Fruit fly (Drosophila melanogaster) S2 (cell line): ENCODE measurements around the gene CG31100.

Experiments
- CG8478 ChIP-seq: fragments of >200 bp; optimal IDR thresholded peaks from 2 replicates; lab custom pipeline; 2018
- CTCF ChIP-seq, 2 experiments: fragments of >200 bp; optimal IDR thresholded peaks; 2 replicates each; lab custom pipeline; 2018

The CG31100 gene

DNA sequence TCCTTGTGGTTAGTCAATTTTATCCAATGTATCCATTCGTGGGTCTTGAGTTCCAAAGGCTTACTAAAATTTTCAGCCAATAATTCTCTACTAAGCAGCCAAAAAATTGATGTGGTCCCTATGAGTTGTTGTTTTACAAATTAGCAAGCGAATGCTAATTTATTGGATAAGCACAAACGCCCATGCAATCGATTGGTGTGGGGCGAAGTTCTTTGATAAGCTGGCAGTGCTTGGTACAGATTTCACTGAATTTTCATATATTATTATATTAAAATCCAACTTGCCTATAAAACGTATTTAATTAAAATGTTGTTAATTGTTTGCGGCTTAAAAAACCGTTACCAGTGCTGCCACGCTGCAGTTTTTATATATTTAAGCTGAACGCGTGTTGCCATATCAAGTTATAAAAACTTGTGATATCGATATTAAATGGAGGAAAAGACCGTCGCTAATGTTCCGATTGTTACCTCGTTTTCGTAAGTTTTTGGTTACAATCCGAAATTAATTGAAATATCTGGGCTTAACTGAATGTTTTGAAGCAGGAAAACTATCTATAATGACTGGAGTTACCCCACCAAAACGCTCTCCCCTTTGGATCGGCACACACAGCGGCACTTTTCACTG lies at the start of gene CG31100, which contains the start of gene CG11980:
Gene CG31100 (minus strand): TSS at position 51 of the 624 bp plus-strand sequence.
Gene CG11980 (plus strand): TSS at position 418 of the 624 bp plus-strand sequence.
- peak in 1 of 2 experiments; percentile 30 for TF ChIP-seq CTCF (optimal IDR thresholded peaks at IDR 0.05; lab: Kevin White, UChicago)
- no peak for TF ChIP-seq CG8478 (lab: Kevin White, UChicago)

- no peak for TF ChIP-seq CG8478 (lab: Kevin White, UChicago)
- no peak for TF ChIP-seq CTCF (optimal IDR thresholded peaks at IDR 0.05; lab: Kevin White, UChicago)
Measured at dm6 chr3R:9053021-9053420, 49.6 kb upstream of the CG31100 start.

dm6 chr3R:9051937-9052680 lies 48.7 kb upstream of the CG31100 start, which contains the start of gene Kdm2:
TSS of gene Kdm2 (plus strand) at chr3R:9052495.
- TF ChIP-seq CG8478 (lab: Kevin White, UChicago) (no peak), CTCF (optimal IDR thresholded peaks at IDR 0.05; lab: Kevin White, UChicago) (no peak)

- no peak for TF ChIP-seq CTCF (optimal IDR thresholded peaks at IDR 0.05; lab: Kevin White, UChicago)
Measured at dm6 chr3R:9050519-9051119, 47.2 kb upstream of the CG31100 start, which contains the start of gene Nmdmc. TSS of gene Nmdmc (minus strand) at chr3R:9050555.

- TF ChIP-seq CG8478 (lab: Kevin White, UChicago) (no peak), CTCF (optimal IDR thresholded peaks at IDR 0.05; lab: Kevin White, UChicago) (no peak)
Measured at dm6 chr3R:9049091-9049981, 45.9 kb upstream of the CG31100 start.

DNA sequence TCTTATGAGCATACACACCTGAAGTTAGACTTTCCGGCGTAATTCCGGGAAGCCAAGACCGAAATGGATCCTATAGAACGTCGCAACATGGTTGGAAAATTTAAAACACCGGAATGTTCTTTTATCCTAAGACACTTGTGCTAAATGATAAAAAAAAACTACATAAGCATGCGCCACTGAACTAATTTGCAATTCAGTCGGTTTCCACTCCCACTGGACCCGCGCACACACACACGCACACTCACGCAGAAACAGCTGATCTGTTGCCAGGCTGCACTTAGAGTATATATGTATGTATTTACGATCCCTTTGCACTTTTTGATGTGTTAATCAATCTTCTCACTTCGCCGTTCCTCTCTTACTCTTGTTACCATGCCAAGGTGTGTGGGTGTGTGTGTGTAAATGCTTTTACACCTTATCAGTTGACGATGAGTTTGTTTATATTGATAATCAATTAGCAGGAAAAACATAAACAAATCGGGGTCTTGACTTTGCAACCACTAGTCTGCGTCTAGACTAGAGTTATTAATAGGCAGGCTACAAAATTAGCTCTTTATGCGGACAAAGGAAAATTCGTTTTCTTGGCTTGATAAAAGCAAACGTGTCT lies 45.1 kb upstream of the CG31100 start, which contains the start of gene Mst85C:
Gene Mst85C (plus strand): TSS at position 180 of the 607 bp plus-strand sequence.
- TF ChIP-seq CTCF (optimal IDR thresholded peaks at IDR 0.05; lab: Kevin White, UChicago) (no peak), CG8478 (lab: Kevin White, UChicago) (no peak)

dm6 chr3R:9047561-9048465 lies 44.4 kb upstream of the CG31100 start, which contains the start of gene Rel:
TSS of gene Rel (minus strand) at chr3R:9047977.
- TF ChIP-seq CTCF (optimal IDR thresholded peaks at IDR 0.05; lab: Kevin White, UChicago): no peak
- TF ChIP-seq CG8478 (lab: Kevin White, UChicago): no peak

DNA sequence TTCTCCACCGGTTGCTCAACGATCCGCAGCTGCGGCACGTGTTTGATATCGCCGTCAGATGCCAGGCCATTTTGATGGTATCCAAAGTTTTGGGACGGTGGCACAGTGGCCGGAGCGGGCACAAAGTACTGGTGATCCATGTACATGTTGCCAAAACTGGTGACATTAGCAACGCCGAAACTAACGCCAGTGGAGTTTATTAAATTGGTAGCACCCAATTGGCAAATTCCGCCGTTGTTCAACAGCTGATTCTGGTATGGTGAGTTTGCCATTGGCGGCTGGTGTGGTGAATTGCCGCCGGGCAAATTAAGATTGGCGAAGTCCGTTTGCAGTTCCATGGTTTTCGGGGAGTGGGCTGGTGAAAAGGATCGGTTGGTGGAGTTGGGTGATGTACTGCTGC lies 43.5 kb upstream of the CG31100 start:
- TF ChIP-seq CTCF (optimal IDR thresholded peaks at IDR 0.05; lab: Kevin White, UChicago) (no peak), CG8478 (lab: Kevin White, UChicago) (no peak)

dm6 chr3R:9045733-9046132 lies 42.3 kb upstream of the CG31100 start:
- TF ChIP-seq CG8478 (lab: Kevin White, UChicago) (no peak), CTCF (optimal IDR thresholded peaks at IDR 0.05; lab: Kevin White, UChicago) (no peak)

- TF ChIP-seq CG8478 (lab: Kevin White, UChicago) (no peak), CTCF (optimal IDR thresholded peaks at IDR 0.05; lab: Kevin White, UChicago) (no peak)
Measured at dm6 chr3R:9043610-9044009, 40.2 kb upstream of the CG31100 start.

DNA sequence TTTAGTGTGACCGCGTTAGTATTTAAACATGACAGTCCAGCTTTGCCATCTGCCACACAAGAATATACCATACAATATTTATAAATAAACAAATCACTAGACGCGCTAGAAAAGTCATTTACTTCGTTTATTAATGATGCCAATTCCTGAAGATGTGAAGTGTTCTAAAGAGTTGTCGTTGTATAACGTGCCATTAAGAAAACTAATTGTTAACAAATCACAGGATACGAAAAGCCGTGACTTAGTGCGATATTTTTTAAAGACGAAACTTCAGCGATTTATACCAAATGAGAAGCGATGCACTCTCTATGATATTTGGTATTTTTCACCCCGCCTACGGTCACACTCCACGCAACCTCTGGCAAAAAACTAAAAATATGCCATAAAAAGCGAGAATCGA lies 36.0 kb upstream of the CG31100 start, which contains the start of gene neur:
Gene neur (minus strand): TSS at position 24 of the 400 bp plus-strand sequence.
- TF ChIP-seq CTCF (optimal IDR thresholded peaks at IDR 0.05; lab: Kevin White, UChicago) (no peak), CG8478 (lab: Kevin White, UChicago) (no peak)

- no peak for TF ChIP-seq CG8478 (lab: Kevin White, UChicago)
- no peak for TF ChIP-seq CTCF (optimal IDR thresholded peaks at IDR 0.05; lab: Kevin White, UChicago)
Measured at dm6 chr3R:9038652-9039051, 35.2 kb upstream of the CG31100 start, which contains the start of gene hyx. TSS of gene hyx (plus strand) at chr3R:9038760.
